Fruit fly (Drosophila melanogaster): ENCODE data around the gene CG13933.

The CG13933 gene

DNA sequence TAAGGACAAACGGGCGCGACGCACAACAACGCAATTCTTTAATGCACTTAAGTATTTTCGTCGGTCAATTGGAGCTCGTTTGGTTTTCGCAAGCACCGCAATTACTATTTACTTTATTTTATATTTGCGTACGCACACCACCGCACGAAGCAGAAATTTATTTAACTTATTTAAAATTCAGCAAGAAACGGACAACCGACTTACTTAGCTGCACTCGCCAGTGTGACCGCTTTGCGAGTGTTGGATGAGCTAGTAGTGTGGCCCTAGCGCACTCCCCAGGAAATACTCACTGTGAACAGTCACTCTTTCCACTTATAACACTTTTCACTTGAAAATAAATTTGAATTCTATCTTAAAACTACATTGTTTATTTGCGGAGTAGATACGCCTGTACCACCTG, 44.1 kb downstream of the CG13933 start, which contains the start of gene drpr (continued):
- peak in 1 of 2 experiments; percentile 45 for TF ChIP-seq Pdp1 (GFP tag; optimal IDR thresholded peaks at IDR 0.05)
- TF ChIP-seq CG6654 (GFP tag; optimal IDR thresholded peaks at IDR 0.05): no peak
- no peak for TF ChIP-seq toy (GFP tag; IDR thresholded peaks at IDR 0.05)
- TF ChIP-seq en (GFP tag; optimal IDR thresholded peaks at IDR 0.05): no peak
- no peak for TF ChIP-seq CG14860 (GFP tag; IDR thresholded peaks at IDR 0.05; ENCODE audit: partially characterized antibody)
- TF ChIP-seq HmgZ (tag; optimal IDR thresholded peaks at IDR 0.05): peak; percentile 51
- TF ChIP-seq gro (GFP tag; optimal IDR thresholded peaks at IDR 0.05): no peak
- peak; percentile 32 for TF ChIP-seq BEAF-32 (GFP tag; optimal IDR thresholded peaks at IDR 0.05)
- TF ChIP-seq Eip74EF (GFP tag; optimal IDR thresholded peaks at IDR 0.05): peak in 1 of 2 experiments; percentile 22
- TF ChIP-seq da (GFP tag; optimal IDR thresholded peaks at IDR 0.05): no peak
- peak; percentile 17 for TF ChIP-seq MTF-1 (GFP tag; optimal IDR thresholded peaks at IDR 0.05; ENCODE audit: borderline replicate concordance)
- no peak for TF ChIP-seq CG11560 (tag; IDR thresholded peaks at IDR 0.05)
- no peak for TF ChIP-seq CG31365 (tag; optimal IDR thresholded peaks at IDR 0.05)
- no peak for TF ChIP-seq Meics (GFP tag; optimal IDR thresholded peaks at IDR 0.05)
- TF ChIP-seq chm (GFP tag; IDR thresholded peaks at IDR 0.05): peak; percentile 53; the same call in 1 of the 2 replicates
- TF ChIP-seq so (GFP tag; IDR thresholded peaks at IDR 0.05): no peak
- no peak for TF ChIP-seq slou (GFP tag; optimal IDR thresholded peaks at IDR 0.05)
- no peak for TF ChIP-seq wdn (GFP tag; IDR thresholded peaks at IDR 0.05)
- no peak for TF ChIP-seq CG11696 (GFP tag; IDR thresholded peaks at IDR 0.05)
- no peak for TF ChIP-seq CG13894 (tag; optimal IDR thresholded peaks at IDR 0.05)
- TF ChIP-seq CG12104 (GFP tag; optimal IDR thresholded peaks at IDR 0.05): no peak
- TF ChIP-seq Nf-YA (GFP tag; IDR thresholded peaks at IDR 0.05): no peak
- no peak for TF ChIP-seq br (optimal IDR thresholded peaks at IDR 0.05)
- peak; percentile 3 for TF ChIP-seq Mad (GFP tag; optimal IDR thresholded peaks at IDR 0.05)
- TF ChIP-seq CTCF (GFP tag; optimal IDR thresholded peaks at IDR 0.05): no peak
- TF ChIP-seq Six4 (GFP tag; optimal IDR thresholded peaks at IDR 0.05): no peak
- TF ChIP-seq Adf1 (GFP tag; IDR thresholded peaks at IDR 0.05): no peak
- TF ChIP-seq zen2 (GFP tag; IDR thresholded peaks at IDR 0.05; ENCODE audit: partially characterized antibody): no peak
- no peak for TF ChIP-seq CG4282 (GFP tag; optimal IDR thresholded peaks at IDR 0.05)
- no peak for TF ChIP-seq pfk (GFP tag; optimal IDR thresholded peaks at IDR 0.05)
- TF ChIP-seq Hmr (GFP tag; optimal IDR thresholded peaks at IDR 0.05): peak; percentile 41
- TF ChIP-seq Sin3A (optimal IDR thresholded peaks at IDR 0.05): peak; percentile 54
- no peak for TF ChIP-seq ac (GFP tag; optimal IDR thresholded peaks at IDR 0.05)
- no peak for TF ChIP-seq ind (GFP tag; optimal IDR thresholded peaks at IDR 0.05)
- no peak for TF ChIP-seq CG3847 (GFP tag; IDR thresholded peaks at IDR 0.05)
- no peak for TF ChIP-seq CG4360 (GFP tag; IDR thresholded peaks at IDR 0.05)
- no peak for TF ChIP-seq dimm (GFP tag; IDR thresholded peaks at IDR 0.05)
- peak; percentile 41 for TF ChIP-seq HHEX (GFP tag; optimal IDR thresholded peaks at IDR 0.05)
- no peak for TF ChIP-seq ab (GFP tag; optimal IDR thresholded peaks at IDR 0.05)
- TF ChIP-seq B-H2 (GFP tag; optimal IDR thresholded peaks at IDR 0.05): no peak
- TF ChIP-seq pita (GFP tag; optimal IDR thresholded peaks at IDR 0.05): no peak
- no peak for TF ChIP-seq CG14667 (GFP tag; IDR thresholded peaks at IDR 0.05)
- TF ChIP-seq onecut (GFP tag; IDR thresholded peaks at IDR 0.05): no peak
- peak; percentile 13 for TF ChIP-seq unpg (GFP tag; optimal IDR thresholded peaks at IDR 0.05)
- TF ChIP-seq emc (GFP tag; optimal IDR thresholded peaks at IDR 0.05): no peak
- no peak for TF ChIP-seq tgo (GFP tag; IDR thresholded peaks at IDR 0.05)
- TF ChIP-seq luna (GFP tag; optimal IDR thresholded peaks at IDR 0.05): no peak
- no peak for TF ChIP-seq Lpt (GFP tag; optimal IDR thresholded peaks at IDR 0.05)
- no peak for TF ChIP-seq croc (GFP tag; conservative IDR thresholded peaks at IDR 0.05)
- TF ChIP-seq slbo (GFP tag; IDR thresholded peaks at IDR 0.05): no peak
- no peak for TF ChIP-seq crp (GFP tag; optimal IDR thresholded peaks at IDR 0.05)
- TF ChIP-seq tx (GFP tag; optimal IDR thresholded peaks at IDR 0.05): no peak
- no peak for TF ChIP-seq otp (GFP tag; IDR thresholded peaks at IDR 0.05)
- peak; percentile 15; the same call in 1 of the 2 replicates for TF ChIP-seq Drgx (GFP tag; IDR thresholded peaks at IDR 0.05)
